Worm (Caenorhabditis elegans) whole organism, young adult: ENCODE data around the gene gars-1.

ENCODE experiments used
- F49E8.2 ChIP-seq: sonication (generic microtip); optimal IDR thresholded peaks from 3 replicates; lab custom pipeline; 2017; ENCODE audit warnings: missing genetic modification characterization, mild to moderate bottlenecking, missing compliant biosample characterization, antibody characterized with exemption, moderate library complexity; ENCODE audit not compliant: insufficient read depth
- Y56A3A.18 ChIP-seq: fragments of 200-800 bp; sonication (Bioruptor generic); IDR thresholded peaks from 2 replicates; pipeline ENCODE4 v1.3.6; 2022; ENCODE audit warnings: missing genetic modification reagents, missing genetic modification characterization, missing compliant biosample characterization
- madf-3 ChIP-seq: fragments of 200-800 bp; sonication (Bioruptor generic); IDR thresholded peaks from 2 replicates; pipeline ENCODE4 v1.3.6; 2022; ENCODE audit warnings: missing genetic modification reagents, missing genetic modification characterization, missing compliant biosample characterization
- tbx-9 ChIP-seq: sonication (generic microtip); optimal IDR thresholded peaks from 2 replicates; lab custom pipeline; 2016; ENCODE audit warnings: borderline replicate concordance, missing genetic modification characterization, inconsistent platforms, missing compliant biosample characterization
- unc-130 ChIP-seq: sonication (generic microtip); optimal IDR thresholded peaks from 2 replicates; lab custom pipeline; 2016; ENCODE audit warnings: missing genetic modification reagents, missing genetic modification characterization, missing compliant biosample characterization
- unc-62 ChIP-seq: fragments of 150-350 bp; optimal IDR thresholded peaks from 2 replicates; lab custom pipeline; 2014; ENCODE audit warnings: missing biosample characterization, missing genetic modification reagents, missing genetic modification characterization
- ztf-25 ChIP-seq: fragments of 200-800 bp; sonication (Bioruptor generic); IDR thresholded peaks from 2 replicates; pipeline ENCODE4 v1.3.6; 2022; ENCODE audit warnings: missing genetic modification reagents, missing genetic modification characterization, missing compliant biosample characterization
- ztf-28 ChIP-seq: fragments of 200-800 bp; sonication (Bioruptor generic); IDR thresholded peaks from 2 replicates; pipeline ENCODE4 v1.3.6; 2022; ENCODE audit warnings: missing genetic modification reagents, missing genetic modification characterization, missing compliant biosample characterization

- TF ChIP-seq unc-130 (GFP tag; lab: Kevin White, UChicago) = no peak
- no peak for TF ChIP-seq unc-62 (GFP tag; lab: Kevin White, UChicago)
- no peak for TF ChIP-seq madf-3 (GFP tag; lab: Robert Waterston, UW)
- no peak for TF ChIP-seq Y56A3A.18 (GFP tag; lab: Robert Waterston, UW)
- TF ChIP-seq F49E8.2 (tag; lab: Kevin White, UChicago) = no peak
- no peak for TF ChIP-seq tbx-9 (tag; lab: Kevin White, UChicago)
- no peak for TF ChIP-seq ztf-28 (GFP tag; lab: Robert Waterston, UW)
- TF ChIP-seq ztf-25 (GFP tag; lab: Robert Waterston, UW) = no peak
These were observed 26.3 kb downstream of the gars-1 start for ce11 chrIII:5137099-5137498.
